Fruit fly (Drosophila melanogaster) whole organism, wandering third instar larva: Measurements from ENCODE around the gene Pp1alpha-96A.

Experiments
- Abd-B ChIP-seq: fragments of >200 bp; optimal IDR thresholded peaks from 2 replicates; lab custom pipeline; 2017; ENCODE audit warnings: missing biosample characterization, missing genetic modification characterization
- CG32264 ChIP-seq: fragments of 200-800 bp; sonication (Bioruptor generic); optimal IDR thresholded peaks from 2 replicates; lab custom pipeline; 2016; ENCODE audit warnings: missing biosample characterization, missing genetic modification characterization
- CG9705 ChIP-seq: fragments of 200-800 bp; sonication (Bioruptor generic); optimal IDR thresholded peaks from 2 replicates; lab custom pipeline; 2018; ENCODE audit warnings: missing biosample characterization, mild to moderate bottlenecking, missing genetic modification characterization
- CrebA ChIP-seq: fragments of 200-800 bp; sonication (Bioruptor generic); optimal IDR thresholded peaks from 2 replicates; lab custom pipeline; 2016; ENCODE audit warnings: missing biosample characterization, mild to moderate bottlenecking, missing genetic modification characterization, borderline replicate concordance
- Dfd ChIP-seq: fragments of >200 bp; optimal IDR thresholded peaks from 2 replicates; lab custom pipeline; 2017; ENCODE audit warnings: missing biosample characterization, missing genetic modification characterization
- Dif ChIP-seq: fragments of 200-275, 200-300 bp; sonication (Bioruptor generic); optimal IDR thresholded peaks from 2 replicates; lab custom pipeline; 2018; ENCODE audit warnings: missing biosample characterization, missing genetic modification characterization; ENCODE audit not compliant: partially characterized antibody
- GATAd ChIP-seq: sonication (Bioruptor generic); optimal IDR thresholded peaks from 2 replicates; lab custom pipeline; 2016; ENCODE audit warnings: missing biosample characterization, missing genetic modification characterization
- HLH106 ChIP-seq: fragments of 200-800 bp; optimal IDR thresholded peaks from 3 replicates; lab custom pipeline; 2019; ENCODE audit warnings: missing biosample characterization, mild to moderate bottlenecking, missing genetic modification characterization, moderate library complexity
- Hnf4 ChIP-seq: fragments of 200-800 bp; sonication (Bioruptor generic); optimal IDR thresholded peaks from 2 replicates; lab custom pipeline; 2016; ENCODE audit warnings: missing biosample characterization, mild to moderate bottlenecking, missing genetic modification characterization
- Hr78 ChIP-seq: fragments of >200 bp; optimal IDR thresholded peaks from 2 replicates; lab custom pipeline; 2017; ENCODE audit warnings: missing biosample characterization, missing genetic modification characterization
- Hr83 ChIP-seq: fragments of 200-300 bp; sonication (Bioruptor generic); optimal IDR thresholded peaks from 2 replicates; lab custom pipeline; 2016; ENCODE audit warnings: missing biosample characterization, mild to moderate bottlenecking, missing genetic modification characterization, moderate library complexity; ENCODE audit not compliant: poor library complexity, severe bottlenecking
- Jra ChIP-seq: sonication (Bioruptor generic); optimal IDR thresholded peaks from 2 replicates; lab custom pipeline; 2016; ENCODE audit warnings: missing biosample characterization, missing genetic modification characterization
- Mio ChIP-seq: sonication (Bioruptor generic); optimal IDR thresholded peaks from 2 replicates; lab custom pipeline; 2016; ENCODE audit warnings: missing biosample characterization, missing genetic modification characterization
- Myc ChIP-seq: fragments of >200 bp; optimal IDR thresholded peaks from 2 replicates; lab custom pipeline; 2017
- N ChIP-seq: fragments of >200 bp; optimal IDR thresholded peaks from 2 replicates; lab custom pipeline; 2018; ENCODE audit warnings: missing biosample characterization, missing external identifiers, missing genetic modification characterization
- OdsH ChIP-seq: fragments of 200-800 bp; sonication (Bioruptor generic); optimal IDR thresholded peaks from 2 replicates; lab custom pipeline; 2016; ENCODE audit warnings: missing biosample characterization, mild to moderate bottlenecking, missing genetic modification characterization
- Sp1 ChIP-seq: fragments of 200-800 bp; sonication (Bioruptor generic); optimal IDR thresholded peaks from 3 replicates; lab custom pipeline; 2019; ENCODE audit warnings: missing biosample characterization, mild to moderate bottlenecking, missing genetic modification characterization, moderate library complexity
- Vsx2 ChIP-seq: fragments of 200-300, 225-300 bp; sonication (Bioruptor generic); optimal IDR thresholded peaks from 2 replicates; lab custom pipeline; 2018; ENCODE audit warnings: missing biosample characterization, missing genetic modification characterization; ENCODE audit not compliant: partially characterized antibody
- br ChIP-seq: fragments of 200-800 bp; sonication (Bioruptor generic); optimal IDR thresholded peaks from 2 replicates; lab custom pipeline; 2016; ENCODE audit warnings: missing biosample characterization, missing genetic modification characterization
- brk ChIP-seq: fragments of 200-800 bp; sonication (Bioruptor generic); optimal IDR thresholded peaks from 2 replicates; lab custom pipeline; 2016; ENCODE audit warnings: missing biosample characterization, mild to moderate bottlenecking, missing genetic modification characterization
- dl ChIP-seq, 2 experiments: fragments of 175-275, 200-275 bp in 1 of 2; fragments of 200-275 bp in 1 of 2; sonication (Bioruptor generic); optimal IDR thresholded peaks; lab custom pipeline; 2018; ENCODE audit warnings: mild to moderate bottlenecking in 2 of 2, missing biosample characterization in 2 of 2, missing genetic modification characterization in 2 of 2, moderate library complexity in 2 of 2; ENCODE audit not compliant: partially characterized antibody in 2 of 2, insufficient read depth in 1 of 2
- dmrt93B ChIP-seq: fragments of 200-800 bp; sonication (Bioruptor generic); optimal IDR thresholded peaks from 2 replicates; lab custom pipeline; 2018; ENCODE audit warnings: missing biosample characterization, mild to moderate bottlenecking, missing genetic modification characterization
- dsf ChIP-seq: sonication (Bioruptor generic); optimal IDR thresholded peaks from 2 replicates; lab custom pipeline; 2016; ENCODE audit warnings: missing biosample characterization, missing genetic modification characterization, borderline replicate concordance
- ey ChIP-seq: fragments of 200-800 bp; sonication (Bioruptor generic); optimal IDR thresholded peaks from 2 replicates; lab custom pipeline; 2016; ENCODE audit warnings: missing biosample characterization, missing genetic modification characterization
- fru ChIP-seq: fragments of 200-800 bp; sonication (Bioruptor generic); optimal IDR thresholded peaks from 3 replicates; lab custom pipeline; 2016; ENCODE audit warnings: missing biosample characterization, mild to moderate bottlenecking, missing genetic modification characterization
- h ChIP-seq: fragments of 200-800 bp; sonication (Bioruptor generic); optimal IDR thresholded peaks from 3 replicates; lab custom pipeline; 2016; ENCODE audit warnings: missing biosample characterization, mild to moderate bottlenecking, missing genetic modification characterization
- jim ChIP-seq: fragments of 175-275, 200-325 bp; sonication (Bioruptor generic); optimal IDR thresholded peaks from 2 replicates; lab custom pipeline; 2016; ENCODE audit warnings: missing biosample characterization, mild to moderate bottlenecking, missing genetic modification characterization
- lola ChIP-seq: fragments of >200 bp; optimal IDR thresholded peaks from 2 replicates; lab custom pipeline; 2017; ENCODE audit warnings: missing biosample characterization, missing genetic modification characterization
- pan ChIP-seq: fragments of >200 bp; optimal IDR thresholded peaks from 2 replicates; lab custom pipeline; 2017
- psq ChIP-seq: fragments of 200-800 bp; sonication (Bioruptor generic); optimal IDR thresholded peaks from 3 replicates; lab custom pipeline; 2017; ENCODE audit warnings: missing biosample characterization, mild to moderate bottlenecking, missing genetic modification characterization, moderate library complexity
- rgr ChIP-seq: fragments of 200-800 bp; sonication (Bioruptor generic); optimal IDR thresholded peaks from 3 replicates; lab custom pipeline; 2016; ENCODE audit warnings: missing biosample characterization, mild to moderate bottlenecking, missing genetic modification characterization
- sage ChIP-seq: fragments of 200-800 bp; sonication (Bioruptor generic); optimal IDR thresholded peaks from 2 replicates; lab custom pipeline; 2016; ENCODE audit warnings: missing biosample characterization, mild to moderate bottlenecking, missing genetic modification characterization
- sv ChIP-seq: fragments of 200-800 bp; sonication (Bioruptor generic); optimal IDR thresholded peaks from 3 replicates; lab custom pipeline; 2016; ENCODE audit warnings: missing biosample characterization, missing genetic modification characterization
- tai ChIP-seq: sonication (Bioruptor generic); optimal IDR thresholded peaks from 2 replicates; lab custom pipeline; 2016; ENCODE audit warnings: missing biosample characterization, missing genetic modification characterization
- usp ChIP-seq: fragments of >200 bp; optimal IDR thresholded peaks from 2 replicates; lab custom pipeline; 2017; ENCODE audit warnings: missing biosample characterization, missing genetic modification characterization
- woc ChIP-seq: sonication (Bioruptor generic); optimal IDR thresholded peaks from 2 replicates; lab custom pipeline; 2016; ENCODE audit warnings: missing biosample characterization, mild to moderate bottlenecking, missing genetic modification characterization

Gene Pp1alpha-96A

dm6 chr3R:24550802-24551391 lies 32.8 kb downstream of the Pp1alpha-96A start:
- TF ChIP-seq Hnf4 (GFP tag; lab: Kevin White, UChicago) (no peak), Hr83 (GFP tag; lab: Kevin White, UChicago) (no peak), Vsx2 (GFP tag; lab: Kevin White, UChicago) (no peak), lola (GFP tag; lab: Kevin White, UChicago) (no peak), CrebA (GFP tag; lab: Kevin White, UChicago) (no peak), Jra (GFP tag; lab: Kevin White, UChicago) (no peak), CG32264 (no peak), br (GFP tag; lab: Kevin White, UChicago) (no peak), sv (GFP tag; lab: Kevin White, UChicago) (no peak), dl (GFP tag; optimal IDR thresholded peaks at IDR 0.05; lab: Kevin White, UChicago; ENCODE audit: insufficient read depth in 1 of 2, partially characterized antibody in 2 of 2) (no peak), Myc (lab: Kevin White, UChicago) (no peak), h (GFP tag; lab: Kevin White, UChicago) (no peak), psq (GFP tag; lab: Kevin White, UChicago) (no peak), woc (GFP tag; lab: Kevin White, UChicago) (no peak), Dif (no peak), dsf (GFP tag; lab: Kevin White, UChicago) (no peak), Abd-B (GFP tag; lab: Kevin White, UChicago) (no peak)

dm6 chr3R:24555150-24555549 lies 37.1 kb downstream of the Pp1alpha-96A start:
- no peak for TF ChIP-seq Dif
- no peak for TF ChIP-seq sv (GFP tag; lab: Kevin White, UChicago)
- TF ChIP-seq jim = no peak
- TF ChIP-seq sage (GFP tag; lab: Kevin White, UChicago) = no peak
- TF ChIP-seq dsf (GFP tag; lab: Kevin White, UChicago) = no peak
- TF ChIP-seq OdsH (GFP tag; lab: Kevin White, UChicago) = no peak

dm6 chr3R:24555932-24556331 lies 37.9 kb downstream of the Pp1alpha-96A start:
- no peak for TF ChIP-seq Hr78
- TF ChIP-seq, all 38 proteins: peak for 0

dm6 chr3R:24556554-24556953 lies 38.5 kb downstream of the Pp1alpha-96A start:
- TF ChIP-seq Myc (lab: Kevin White, UChicago) = no peak
- TF ChIP-seq CG32264 = no peak
- TF ChIP-seq sv (GFP tag; lab: Kevin White, UChicago) = no peak
- TF ChIP-seq CG9705 (GFP tag; lab: Kevin White, UChicago) = no peak
- no peak for TF ChIP-seq Mio (GFP tag; lab: Kevin White, UChicago)
- no peak for TF ChIP-seq Dif
- TF ChIP-seq fru (GFP tag; lab: Kevin White, UChicago) = no peak
- TF ChIP-seq Jra (GFP tag; lab: Kevin White, UChicago) = no peak
- no peak for TF ChIP-seq GATAd (GFP tag; lab: Kevin White, UChicago)
- TF ChIP-seq usp (GFP tag; lab: Kevin White, UChicago) = no peak
- no peak for TF ChIP-seq dl (GFP tag; optimal IDR thresholded peaks at IDR 0.05; lab: Kevin White, UChicago; ENCODE audit: insufficient read depth in 1 of 2, partially characterized antibody in 2 of 2)
- TF ChIP-seq Abd-B (GFP tag; lab: Kevin White, UChicago) = no peak
- no peak for TF ChIP-seq lola (GFP tag; lab: Kevin White, UChicago)
- no peak for TF ChIP-seq Hr78
- TF ChIP-seq OdsH (GFP tag; lab: Kevin White, UChicago) = no peak
- TF ChIP-seq h (GFP tag; lab: Kevin White, UChicago) = no peak
- TF ChIP-seq sage (GFP tag; lab: Kevin White, UChicago) = no peak
- no peak for TF ChIP-seq Vsx2 (GFP tag; lab: Kevin White, UChicago)
- TF ChIP-seq, all 38 proteins: peak for 0

- TF ChIP-seq GATAd (GFP tag; lab: Kevin White, UChicago) (no peak), Dfd (GFP tag; lab: Kevin White, UChicago) (no peak), psq (GFP tag; lab: Kevin White, UChicago) (peak; percentile 58), N (GFP tag; lab: Kevin White, UChicago) (no peak), Dif (no peak), tai (GFP tag; lab: Kevin White, UChicago) (peak; percentile 24), pan (lab: Kevin White, UChicago) (no peak), Hr83 (GFP tag; lab: Kevin White, UChicago) (peak; percentile 72), h (GFP tag; lab: Kevin White, UChicago) (peak; percentile 71), sv (GFP tag; lab: Kevin White, UChicago) (peak; percentile 56), jim (no peak), dsf (GFP tag; lab: Kevin White, UChicago) (no peak), OdsH (GFP tag; lab: Kevin White, UChicago) (peak; percentile 76), ey (GFP tag; lab: Kevin White, UChicago) (peak; percentile 61), Jra (GFP tag; lab: Kevin White, UChicago) (no peak), brk (GFP tag; lab: Kevin White, UChicago) (peak; percentile 54), rgr (GFP tag; lab: Kevin White, UChicago) (peak; percentile 74), Hnf4 (GFP tag; lab: Kevin White, UChicago) (peak; percentile 42), HLH106 (peak; percentile 45), br (GFP tag; lab: Kevin White, UChicago) (peak; percentile 54), CrebA (GFP tag; lab: Kevin White, UChicago) (no peak), Sp1 (GFP tag; lab: Kevin White, UChicago) (no peak), dmrt93B (GFP tag; lab: Kevin White, UChicago) (peak; percentile 24), CG9705 (GFP tag; lab: Kevin White, UChicago) (no peak)
Measured at dm6 chr3R:24557020-24557465, 39.0 kb downstream of the Pp1alpha-96A start.
